Fruit fly (Drosophila melanogaster) whole organism, wandering third instar larva: ENCODE results near the gene CG15279.

Experiments used
- Jra ChIP-seq: sonication (Bioruptor generic); optimal IDR thresholded peaks from 2 replicates; lab custom pipeline; 2016; ENCODE audit warnings: missing biosample characterization, missing genetic modification characterization
- Myc ChIP-seq: fragments of >200 bp; optimal IDR thresholded peaks from 2 replicates; lab custom pipeline; 2017
- woc ChIP-seq: sonication (Bioruptor generic); optimal IDR thresholded peaks from 2 replicates; lab custom pipeline; 2016; ENCODE audit warnings: missing biosample characterization, mild to moderate bottlenecking, missing genetic modification characterization

CG15279 gene

DNA sequence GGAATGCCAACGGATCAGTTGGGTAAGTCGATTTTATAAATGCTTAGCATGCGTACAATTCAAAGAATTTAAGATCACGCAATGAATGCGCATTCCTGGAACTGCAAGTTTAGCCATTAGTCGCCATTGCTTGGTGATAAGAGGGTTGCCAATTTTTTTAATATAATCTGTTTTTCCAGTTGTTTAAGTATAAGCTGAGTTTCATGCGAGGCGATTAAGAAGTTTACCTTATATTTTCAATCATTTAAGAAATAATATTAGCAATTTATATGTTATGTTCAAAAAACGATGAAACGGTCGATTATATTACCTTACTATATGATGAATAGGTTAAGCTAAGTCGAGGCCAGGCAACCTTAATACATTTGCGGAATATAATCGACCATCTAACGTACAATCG lies 55.0 kb downstream of the CG15279 start, which contains the start of gene CG18420:
TSS of gene CG18420 (minus strand) at position 101 of the 400 bp plus-strand sequence.
- TF ChIP-seq Jra (GFP tag; lab: Kevin White, UChicago) (no peak), woc (no peak), Myc (lab: Kevin White, UChicago) (no peak)
